Fruit fly (Drosophila melanogaster) whole organism, pupa: ENCODE data around the gene mei-38.

Experiments used
- CG10348 ChIP-seq: fragments of 200-800 bp; sonication (Bioruptor generic); IDR thresholded peaks from 2 replicates; pipeline ENCODE4 v1.3.6; 2022; ENCODE audit warnings: missing biosample characterization, missing genetic modification characterization
- CG14655 ChIP-seq: fragments of 200-800 bp; sonication (Bioruptor generic); optimal IDR thresholded peaks from 3 replicates; lab custom pipeline; 2017; ENCODE audit warnings: mild to moderate bottlenecking, missing biosample characterization, missing genetic modification reagents, missing genetic modification characterization
- CG15710 ChIP-seq: fragments of 200-800 bp; sonication (Bioruptor generic); optimal IDR thresholded peaks from 2 replicates; lab custom pipeline; 2018; ENCODE audit warnings: missing biosample characterization, mild to moderate bottlenecking, missing genetic modification characterization, moderate library complexity
- CG32121 ChIP-seq: fragments of 200-800 bp; sonication (Bioruptor generic); IDR thresholded peaks from 2 replicates; pipeline ENCODE4 v1.3.6; 2022; ENCODE audit warnings: missing biosample characterization, missing genetic modification characterization
- CG4496 ChIP-seq: fragments of 200-800 bp; sonication (Bioruptor generic); IDR thresholded peaks from 3 replicates; pipeline ENCODE4 v1.3.6; 2022; ENCODE audit warnings: missing biosample characterization, missing genetic modification characterization
- CG8301 ChIP-seq: fragments of 200-800 bp; sonication (Bioruptor generic); optimal IDR thresholded peaks from 2 replicates; lab custom pipeline; 2018; ENCODE audit warnings: missing biosample characterization, mild to moderate bottlenecking, missing genetic modification characterization
- CG9948 ChIP-seq: fragments of 200-800 bp; sonication (Bioruptor generic); optimal IDR thresholded peaks from 2 replicates; lab custom pipeline; 2018; ENCODE audit warnings: missing biosample characterization, mild to moderate bottlenecking, missing genetic modification characterization, moderate library complexity
- EcR ChIP-seq: fragments of 200-800 bp; sonication (Bioruptor generic); optimal IDR thresholded peaks from 3 replicates; lab custom pipeline; 2019; ENCODE audit warnings: missing biosample characterization, missing genetic modification characterization, mild to moderate bottlenecking, moderate library complexity, missing genetic modification reagents
- Ets98B ChIP-seq: fragments of 200-800 bp; sonication (Bioruptor generic); IDR thresholded peaks from 2 replicates; pipeline ENCODE4 v1.3.6; 2022; ENCODE audit warnings: missing biosample characterization, missing genetic modification characterization
- Pif1A ChIP-seq: fragments of 200-800 bp; sonication (Bioruptor generic); optimal IDR thresholded peaks from 3 replicates; lab custom pipeline; 2016; ENCODE audit warnings: missing biosample characterization, missing genetic modification characterization
- Snoo ChIP-seq: fragments of 200-800 bp; sonication (Bioruptor generic); optimal IDR thresholded peaks from 3 replicates; lab custom pipeline; 2017; ENCODE audit warnings: missing biosample characterization, mild to moderate bottlenecking, missing genetic modification characterization, inconsistent platforms
- fd96Ca ChIP-seq: fragments of 200-800 bp; sonication (Bioruptor generic); IDR thresholded peaks from 3 replicates; pipeline ENCODE4 v1.3.6; 2022; ENCODE audit warnings: missing biosample characterization, missing genetic modification characterization
- gl ChIP-seq: fragments of 200-800 bp; sonication (Bioruptor generic); optimal IDR thresholded peaks from 2 replicates; lab custom pipeline; 2018; ENCODE audit warnings: missing biosample characterization, mild to moderate bottlenecking, missing genetic modification characterization
- rn ChIP-seq: fragments of 200-800 bp; sonication (Bioruptor generic); IDR thresholded peaks from 2 replicates; pipeline ENCODE4 v1.3.6; 2022; ENCODE audit warnings: missing biosample characterization, missing genetic modification characterization

The mei-38 gene

dm6 chrX:1513865-1514264 lies 37.0 kb downstream of the mei-38 start:
- TF ChIP-seq CG14655 (GFP tag; lab: Kevin White, UChicago): no peak
- TF ChIP-seq CG10348 (GFP tag; lab: Robert Waterston, UW): no peak
- TF ChIP-seq CG15710 (tag; lab: Kevin White, UChicago): no peak
- TF ChIP-seq EcR (GFP tag; lab: Kevin White, UChicago): no peak
- no peak for TF ChIP-seq rn (GFP tag; lab: Robert Waterston, UW)
- no peak for TF ChIP-seq fd96Ca
- TF ChIP-seq gl (tag; lab: Kevin White, UChicago): no peak
- TF ChIP-seq CG8301 (tag; lab: Kevin White, UChicago): no peak
- no peak for TF ChIP-seq CG4496
- no peak for TF ChIP-seq CG9948 (tag; lab: Kevin White, UChicago)
- TF ChIP-seq Pif1A (GFP tag; lab: Kevin White, UChicago): no peak
- TF ChIP-seq CG32121: no peak

- TF ChIP-seq CG8301 (tag; lab: Kevin White, UChicago): no peak
- no peak for TF ChIP-seq Snoo (tag; lab: Kevin White, UChicago)
- TF ChIP-seq Ets98B: peak; percentile 36
- 0 out of 3 replicates have a peak, but pooled peaks have one; percentile 20 for TF ChIP-seq fd96Ca
- TF ChIP-seq CG32121: 0 out of 2 replicates have a peak, but pooled peaks have one; percentile 20
- TF ChIP-seq, all 21 proteins: peak for 3
These were observed 40.8 kb downstream of the mei-38 start for dm6 chrX:1517618-1518017.

dm6 chrX:1523277-1523676 lies 46.4 kb downstream of the mei-38 start:
- TF ChIP-seq EcR (GFP tag; lab: Kevin White, UChicago): peak; percentile 83
- TF ChIP-seq, all 21 proteins: peak for 1; not testable (repeated sequence) for 20
